Fruit fly (Drosophila melanogaster) whole organism, embryonic: ENCODE measurements around the gene CG5731.
A peak's percentile ranks its signal among the peaks of the same experiment; 100 is the strongest.

ENCODE experiments used
- Awh ChIP-seq: fragments of 200-800 bp; sonication (Bioruptor generic); IDR thresholded peaks from 2 replicates; pipeline ENCODE4, ENCODE4 v1.3.6; 2022; ENCODE audit warnings: missing biosample characterization, missing genetic modification characterization
- BtbVII ChIP-seq: fragments of 200-800 bp; sonication (Bioruptor generic); optimal IDR thresholded peaks from 3 replicates; lab custom pipeline; 2017; ENCODE audit warnings: missing biosample characterization, mild to moderate bottlenecking, missing genetic modification characterization
- CG11085 ChIP-seq: fragments of 200-800 bp; sonication (Bioruptor generic); IDR thresholded peaks from 2 replicates; pipeline ENCODE4 v1.3.6; 2022; ENCODE audit warnings: missing biosample characterization, missing genetic modification characterization
- CG11504 ChIP-seq: fragments of 200-800 bp; sonication (Bioruptor generic); optimal IDR thresholded peaks from 3 replicates; lab custom pipeline; 2019; ENCODE audit warnings: missing biosample characterization, mild to moderate bottlenecking, missing genetic modification characterization, moderate library complexity
- CG11696 ChIP-seq: fragments of 200-800 bp; sonication (Bioruptor generic); IDR thresholded peaks from 2 replicates; pipeline ENCODE4 v1.3.6; 2022; ENCODE audit warnings: missing biosample characterization, missing genetic modification characterization
- CG11723 ChIP-seq: fragments of 200-800 bp; sonication (Bioruptor generic); optimal IDR thresholded peaks from 2 replicates; lab custom pipeline; 2017; ENCODE audit warnings: missing biosample characterization, mild to moderate bottlenecking, missing genetic modification characterization
- CG12659 ChIP-seq: fragments of 200-800 bp; sonication (Bioruptor generic); optimal IDR thresholded peaks from 3 replicates; lab custom pipeline; 2017; ENCODE audit warnings: mild to moderate bottlenecking, missing biosample characterization, missing genetic modification reagents, missing genetic modification characterization
- CG1529 ChIP-seq: fragments of 200-800 bp; sonication (Bioruptor generic); optimal IDR thresholded peaks from 3 replicates; lab custom pipeline; 2018; ENCODE audit warnings: missing biosample characterization, missing genetic modification characterization
- CG1832 ChIP-seq: fragments of 200-800 bp; sonication (Bioruptor generic); optimal IDR thresholded peaks from 2 replicates; lab custom pipeline; 2017; ENCODE audit warnings: missing biosample characterization, mild to moderate bottlenecking, missing genetic modification characterization, inconsistent platforms
- CG2129 ChIP-seq: fragments of 200-800 bp; sonication (Bioruptor generic); IDR thresholded peaks from 2 replicates; pipeline ENCODE4 v1.3.6; 2022; ENCODE audit warnings: missing biosample characterization, missing genetic modification characterization; ENCODE audit not compliant: partially characterized antibody
- CG34224 ChIP-seq: fragments of 200-800 bp; sonication (Bioruptor generic); IDR thresholded peaks from 3 replicates; pipeline ENCODE4 v1.3.6; 2022; ENCODE audit warnings: missing biosample characterization, missing genetic modification characterization; ENCODE audit not compliant: partially characterized antibody
- CG34422 ChIP-seq: fragments of 200-800 bp; sonication (Bioruptor generic); IDR thresholded peaks from 3 replicates; pipeline ENCODE4 v1.3.6; 2022; ENCODE audit warnings: missing biosample characterization, missing genetic modification characterization
- CG4424 ChIP-seq: fragments of 200-800 bp; sonication (Bioruptor generic); optimal IDR thresholded peaks from 3 replicates; lab custom pipeline; 2016; ENCODE audit warnings: missing biosample characterization, missing genetic modification characterization
- CG4730 ChIP-seq: fragments of 200-800 bp; sonication (Bioruptor generic); IDR thresholded peaks from 2 replicates; pipeline ENCODE4 v1.3.6; 2022; ENCODE audit warnings: missing biosample characterization, missing genetic modification characterization
- CG9932 ChIP-seq: fragments of 200-800 bp; sonication (Bioruptor generic); IDR thresholded peaks from 2 replicates; pipeline ENCODE4 v1.3.6; 2022; ENCODE audit warnings: missing biosample characterization, missing genetic modification characterization
- Dad ChIP-seq: fragments of 200-800 bp; sonication (Bioruptor generic); optimal IDR thresholded peaks from 3 replicates; lab custom pipeline; 2016; ENCODE audit warnings: missing biosample characterization, missing genetic modification characterization
- E2f2 ChIP-seq: fragments of 200-800 bp; sonication (Bioruptor generic); IDR thresholded peaks from 2 replicates; pipeline ENCODE4 v1.3.6; 2022; ENCODE audit warnings: missing biosample characterization, missing genetic modification characterization
- Fer3 ChIP-seq: fragments of 200-800 bp; sonication (Bioruptor generic); optimal IDR thresholded peaks from 2 replicates; lab custom pipeline; 2018; ENCODE audit warnings: missing biosample characterization, mild to moderate bottlenecking, missing genetic modification characterization, moderate library complexity
- MBD-R2 ChIP-seq: fragments of 200-800 bp; sonication (Bioruptor generic); IDR thresholded peaks from 2 replicates; pipeline ENCODE4 v1.3.6; 2022; ENCODE audit warnings: missing biosample characterization, missing genetic modification characterization
- MESR4 ChIP-seq: fragments of 200-800 bp; sonication (Bioruptor generic); optimal IDR thresholded peaks from 2 replicates; lab custom pipeline; 2018; ENCODE audit warnings: missing biosample characterization, mild to moderate bottlenecking, missing genetic modification characterization, moderate library complexity
- Neu2 ChIP-seq: fragments of 200-800 bp; sonication (Bioruptor generic); optimal IDR thresholded peaks from 3 replicates; lab custom pipeline; 2016; ENCODE audit warnings: missing biosample characterization, missing genetic modification characterization, borderline replicate concordance
- Scr ChIP-seq: fragments of 200-800 bp; sonication (Bioruptor generic); IDR thresholded peaks from 2 replicates; pipeline ENCODE4 v1.3.6; 2022; ENCODE audit warnings: missing biosample characterization, missing genetic modification characterization; ENCODE audit not compliant: partially characterized antibody
- Ssrp ChIP-seq: fragments of 200-800 bp; sonication (Bioruptor generic); optimal IDR thresholded peaks from 2 replicates; lab custom pipeline; 2018; ENCODE audit warnings: missing biosample characterization, mild to moderate bottlenecking, missing genetic modification characterization, moderate library complexity
- Tbp ChIP-seq: fragments of >200 bp; optimal IDR thresholded peaks from 2 replicates; lab custom pipeline; 2018; ENCODE audit warnings: missing biosample characterization, missing genetic modification characterization
- Trl ChIP-seq, 3 experiments: fragments of >200 bp in 2 of 3; fragments of 200-800 bp in 1 of 3; sonication (Bioruptor generic) in 1 of 3; optimal IDR thresholded peaks; 2 replicates in 1 of 3; 3 replicates in 2 of 3; lab custom pipeline; 2016 to 2017; ENCODE audit warnings: missing biosample characterization in 1 of 3, missing genetic modification characterization in 1 of 3
- abd-A ChIP-seq: fragments of 200-800 bp; sonication (Bioruptor generic); optimal IDR thresholded peaks from 3 replicates; lab custom pipeline; 2019; ENCODE audit warnings: missing biosample characterization, mild to moderate bottlenecking, missing genetic modification characterization, moderate library complexity
- bowl ChIP-seq: fragments of 200-800 bp; sonication (Bioruptor generic); IDR thresholded peaks from 2 replicates; pipeline ENCODE4 v1.3.6; 2022; ENCODE audit warnings: missing biosample characterization, missing genetic modification characterization
- btn ChIP-seq: fragments of 200-800 bp; sonication (Bioruptor generic); optimal IDR thresholded peaks from 2 replicates; lab custom pipeline; 2016; ENCODE audit warnings: missing biosample characterization, missing genetic modification characterization
- chinmo ChIP-seq: fragments of 200-800 bp; sonication (Bioruptor generic); IDR thresholded peaks from 4 replicates; pipeline ENCODE4 v1.3.6; 2022; ENCODE audit warnings: missing biosample characterization, missing genetic modification characterization; ENCODE audit not compliant: partially characterized antibody
- chn ChIP-seq: fragments of 200-800 bp; sonication (Bioruptor generic); optimal IDR thresholded peaks from 2 replicates; lab custom pipeline; 2016; ENCODE audit warnings: missing biosample characterization, missing genetic modification characterization
- croc ChIP-seq: fragments of 200-800 bp; sonication (Bioruptor generic); conservative IDR thresholded peaks from 3 replicates; pipeline ENCODE4 v1.3.6; 2022; ENCODE audit warnings: missing biosample characterization, missing genetic modification characterization
- hb ChIP-seq: fragments of 200-800 bp; sonication (Bioruptor generic); IDR thresholded peaks from 3 replicates; pipeline ENCODE4 v1.3.6; 2022; ENCODE audit warnings: missing biosample characterization, missing genetic modification characterization; ENCODE audit not compliant: partially characterized antibody
- nom ChIP-seq: fragments of 200-800 bp; sonication (Bioruptor generic); optimal IDR thresholded peaks from 2 replicates; lab custom pipeline; 2017; ENCODE audit warnings: missing biosample characterization, missing genetic modification characterization, mild to moderate bottlenecking, moderate library complexity, missing genetic modification reagents
- pan ChIP-seq, 4 experiments: fragments of >200 bp in 3 of 4; fragments of 200-800 bp in 1 of 4; sonication (Bioruptor generic) in 1 of 4; optimal IDR thresholded peaks in 3 of 4; IDR thresholded peaks in 1 of 4; 2 replicates each; pipeline versions ENCODE4 v1.3.6 to Lab custom; 2017 to 2022; ENCODE audit warnings: missing biosample characterization in 2 of 4, missing genetic modification characterization in 2 of 4, mixed read lengths in 1 of 4
- ranshi ChIP-seq: fragments of 200-800 bp; sonication (Bioruptor generic); IDR thresholded peaks from 2 replicates; pipeline ENCODE4 v1.3.6; 2022; ENCODE audit warnings: missing biosample characterization, missing genetic modification characterization
- sna ChIP-seq: fragments of 200-800 bp; sonication (Bioruptor generic); IDR thresholded peaks from 2 replicates; pipeline ENCODE4 v1.3.6; 2022; ENCODE audit warnings: missing biosample characterization, missing genetic modification characterization; ENCODE audit not compliant: partially characterized antibody
- stwl ChIP-seq: fragments of 200-800 bp; sonication (Bioruptor generic); optimal IDR thresholded peaks from 3 replicates; lab custom pipeline; 2018; ENCODE audit warnings: missing biosample characterization, mild to moderate bottlenecking, missing genetic modification characterization, moderate library complexity
- sug ChIP-seq: fragments of 200-800 bp; optimal IDR thresholded peaks from 2 replicates; lab custom pipeline; 2019; ENCODE audit warnings: missing biosample characterization, mild to moderate bottlenecking, missing genetic modification characterization, moderate library complexity
- vnd ChIP-seq: fragments of 200-800 bp; sonication (Bioruptor generic); IDR thresholded peaks from 3 replicates; pipeline ENCODE4 v1.3.6; 2022; ENCODE audit warnings: missing biosample characterization, missing genetic modification characterization; ENCODE audit not compliant: partially characterized antibody
- wor ChIP-seq: fragments of 200-800 bp; sonication (Bioruptor generic); IDR thresholded peaks from 2 replicates; pipeline ENCODE4 v1.3.6; 2022; ENCODE audit warnings: missing biosample characterization, missing genetic modification characterization

CG5731 gene

DNA sequence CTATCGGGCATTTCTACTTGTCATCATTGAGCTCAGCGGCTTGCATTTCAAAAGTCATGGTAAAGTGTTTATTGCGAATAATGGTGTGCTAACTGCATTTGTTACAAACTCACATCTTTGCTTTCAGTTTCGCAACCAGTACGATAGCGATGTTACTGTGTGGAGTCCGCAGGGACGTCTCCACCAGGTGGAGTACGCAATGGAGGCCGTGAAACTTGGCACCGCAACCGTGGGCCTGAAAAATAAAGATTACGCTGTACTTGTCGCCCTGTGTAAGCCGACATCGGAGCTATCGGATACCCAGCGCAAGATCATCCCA, 11.8 kb upstream of the CG5731 start:
- TF ChIP-seq btn (GFP tag; lab: Kevin White, UChicago): no peak
- no peak for TF ChIP-seq wor (GFP tag; lab: Robert Waterston, UW)
- peak; percentile 55 for TF ChIP-seq CG11723 (GFP tag; lab: Kevin White, UChicago)
- TF ChIP-seq Scr (GFP tag; lab: Robert Waterston, UW): no peak
- no peak for TF ChIP-seq Awh (GFP tag; lab: Robert Waterston, UW)
- TF ChIP-seq CG11696 (GFP tag; lab: Robert Waterston, UW): no peak
- no peak for TF ChIP-seq CG11504
- peak; percentile 25; the same call in 1 of the 2 replicates for TF ChIP-seq E2f2 (GFP tag; lab: Robert Waterston, UW)
- 0 out of 2 replicates have a peak, but pooled peaks have one; percentile 3 for TF ChIP-seq sna (GFP tag; lab: Robert Waterston, UW)
- no peak for TF ChIP-seq CG12659 (GFP tag; lab: Kevin White, UChicago)
- TF ChIP-seq stwl (tag; lab: Kevin White, UChicago): no peak
- TF ChIP-seq CG4730 (GFP tag; lab: Robert Waterston, UW): no peak
- TF ChIP-seq CG9932 (GFP tag; lab: Robert Waterston, UW): no peak
- TF ChIP-seq hb (GFP tag; lab: Robert Waterston, UW): peak; percentile 6; the same call in 2 of the 3 replicates
- no peak for TF ChIP-seq pan (optimal IDR thresholded peaks at IDR 0.05; lab: Kevin White, UChicago)
- TF ChIP-seq pan (GFP tag; optimal IDR thresholded peaks at IDR 0.05 in 1 of 2, IDR thresholded peaks at IDR 0.05 in 1 of 2): no peak
- no peak for TF ChIP-seq ranshi (GFP tag; lab: Robert Waterston, UW)
- peak; percentile 58 for TF ChIP-seq MESR4 (GFP tag; lab: Kevin White, UChicago)
- TF ChIP-seq CG4424 (GFP tag; lab: Kevin White, UChicago): no peak
- TF ChIP-seq Ssrp (tag; lab: Kevin White, UChicago): no peak
- TF ChIP-seq CG34422 (GFP tag; lab: Robert Waterston, UW): 0 out of 3 replicates have a peak, but pooled peaks have one; percentile 46
- TF ChIP-seq Tbp (GFP tag; lab: Kevin White, UChicago): no peak
- no peak for TF ChIP-seq croc (GFP tag; lab: Robert Waterston, UW)
- no peak for TF ChIP-seq Neu2 (GFP tag; lab: Kevin White, UChicago)
- TF ChIP-seq sug: no peak
- no peak for TF ChIP-seq chn (GFP tag; lab: Kevin White, UChicago)
- peak; percentile 71 for TF ChIP-seq MBD-R2 (GFP tag; lab: Robert Waterston, UW)
- TF ChIP-seq CG11085 (GFP tag; lab: Robert Waterston, UW): no peak
- TF ChIP-seq bowl: no peak
- no peak for TF ChIP-seq Trl (optimal IDR thresholded peaks at IDR 0.05; lab: Kevin White, UChicago)
- TF ChIP-seq Trl (GFP tag; optimal IDR thresholded peaks at IDR 0.05; lab: Kevin White, UChicago): no peak
- no peak for TF ChIP-seq Dad (GFP tag; lab: Kevin White, UChicago)
- TF ChIP-seq CG1832 (GFP tag; lab: Kevin White, UChicago): no peak
- peak; percentile 43; the same call in 2 of the 3 replicates for TF ChIP-seq CG34224 (GFP tag; lab: Robert Waterston, UW)
- no peak for TF ChIP-seq abd-A (tag; lab: Kevin White, UChicago)
- no peak for TF ChIP-seq CG1529 (GFP tag; lab: Kevin White, UChicago)
- TF ChIP-seq CG2129: peak; percentile 15; the same call in 1 of the 2 replicates
- TF ChIP-seq Fer3 (tag; lab: Kevin White, UChicago): no peak
- TF ChIP-seq chinmo: 0 out of 4 replicates have a peak, but pooled peaks have one; percentile 36
- TF ChIP-seq BtbVII (GFP tag; lab: Kevin White, UChicago): no peak
- TF ChIP-seq vnd: no peak; the same call in 2 of the 3 replicates
- peak; percentile 5 for TF ChIP-seq nom (GFP tag; lab: Kevin White, UChicago)
